Worm (Caenorhabditis elegans) whole organism, L2 larva: ENCODE data around the gene zfp-3.

Experiments used
- lin-39 ChIP-seq: fragments of 150-350 bp; optimal IDR thresholded peaks from 2 replicates; lab custom pipeline; 2014; ENCODE audit warnings: missing biosample characterization, missing genetic modification reagents, missing genetic modification characterization
- nhr-129 ChIP-seq: fragments of 150-350 bp; optimal IDR thresholded peaks from 2 replicates; lab custom pipeline; 2014; ENCODE audit warnings: missing biosample characterization, missing genetic modification characterization
- snpc-4 ChIP-seq: fragments of 150-350 bp; optimal IDR thresholded peaks from 2 replicates; lab custom pipeline; 2014; ENCODE audit warnings: missing biosample characterization, missing genetic modification characterization

- TF ChIP-seq lin-39 (tag; lab: Kevin White, UChicago) (no peak), snpc-4 (tag; lab: Kevin White, UChicago) (no peak), nhr-129 (tag; lab: Kevin White, UChicago) (peak; percentile 70)
These were observed 3.9 kb upstream of the zfp-3 start, which contains the start of gene W05H7.1 for ce11 chrX:1450352-1450818.
